Worm (Caenorhabditis elegans) whole organism, L1 larva: Measurements from ENCODE around the gene F52D1.2.

ENCODE experiments used
- C16A3.4 ChIP-seq: fragments of 150-350 bp; optimal IDR thresholded peaks from 2 replicates; lab custom pipeline; 2014; ENCODE audit warnings: missing biosample characterization, missing genetic modification characterization
- C34B4.2 ChIP-seq: sonication (generic microtip); optimal IDR thresholded peaks from 2 replicates; lab custom pipeline; 2017; ENCODE audit warnings: mild to moderate bottlenecking, missing genetic modification characterization, missing compliant biosample characterization
- Y116A8C.19 ChIP-seq: sonication (generic microtip); optimal IDR thresholded peaks from 2 replicates; lab custom pipeline; 2016; ENCODE audit warnings: missing compliant biosample characterization, missing genetic modification characterization, borderline replicate concordance
- aly-2 ChIP-seq: fragments of 150-350 bp; optimal IDR thresholded peaks from 2 replicates; lab custom pipeline; 2014; ENCODE audit warnings: missing biosample characterization, missing genetic modification characterization
- ama-1 ChIP-seq: fragments of 150-350 bp; optimal IDR thresholded peaks from 2 replicates; lab custom pipeline; 2014
- blmp-1 ChIP-seq: fragments of 150-350 bp; optimal IDR thresholded peaks from 2 replicates; lab custom pipeline; 2014; ENCODE audit warnings: missing biosample characterization, missing genetic modification characterization
- ceh-88 ChIP-seq: fragments of 200-800 bp; sonication (Bioruptor generic); IDR thresholded peaks from 2 replicates; pipeline ENCODE4 v1.3.6; 2022; ENCODE audit warnings: missing genetic modification characterization, missing compliant biosample characterization
- efl-1 ChIP-seq, 4 experiments: fragments of 150-350 bp; optimal IDR thresholded peaks in 3 of 4; peaks in 1 of 4; 1 replicate in 1 of 4; 2 replicates in 3 of 4; lab custom pipeline; 2014; ENCODE audit warnings: missing biosample characterization in 2 of 4, missing genetic modification characterization in 2 of 4, missing genetic modification reagents in 2 of 4
- elt-3 ChIP-seq, 6 experiments: fragments of 150-350 bp in 1 of 6; sonication (generic microtip); optimal IDR thresholded peaks; 2 replicates each; lab custom pipeline; 2017 to 2018; ENCODE audit warnings: missing biosample characterization in 6 of 6, missing genetic modification characterization in 6 of 6, inconsistent platforms in 1 of 6
- ets-5 ChIP-seq: fragments of 200-800 bp; sonication (Bioruptor generic); IDR thresholded peaks from 2 replicates; pipeline ENCODE4 v1.3.6; 2022; ENCODE audit warnings: missing genetic modification characterization, missing compliant biosample characterization
- fkh-8 ChIP-seq: sonication (generic microtip); optimal IDR thresholded peaks from 2 replicates; lab custom pipeline; 2016; ENCODE audit warnings: mild to moderate bottlenecking, missing genetic modification characterization, missing compliant biosample characterization
- grh-1 ChIP-seq: fragments of 200-800 bp; sonication (Bioruptor generic); IDR thresholded peaks from 2 replicates; pipeline ENCODE4 v1.3.6; 2022; ENCODE audit warnings: missing genetic modification reagents, missing genetic modification characterization, missing compliant biosample characterization
- irx-1 ChIP-seq: sonication (generic microtip); optimal IDR thresholded peaks from 2 replicates; lab custom pipeline; 2016; ENCODE audit warnings: missing genetic modification characterization, missing compliant biosample characterization
- isw-1 ChIP-seq: fragments of 200-800 bp; sonication (Bioruptor generic); IDR thresholded peaks from 2 replicates; pipeline ENCODE4 v1.3.6; 2022; ENCODE audit warnings: missing genetic modification characterization, missing compliant biosample characterization
- lin-13 ChIP-seq: fragments of 150-350 bp; optimal IDR thresholded peaks from 2 replicates; lab custom pipeline; 2014; ENCODE audit warnings: missing biosample characterization, missing genetic modification reagents, missing genetic modification characterization
- lin-14 ChIP-seq: fragments of 200-800 bp; sonication (Bioruptor generic); optimal IDR thresholded peaks from 2 replicates; lab custom pipeline; 2018; ENCODE audit warnings: mild to moderate bottlenecking, missing genetic modification characterization, moderate library complexity, missing compliant biosample characterization
- lin-39 ChIP-seq: fragments of 150-350 bp; optimal IDR thresholded peaks from 2 replicates; lab custom pipeline; 2014; ENCODE audit warnings: missing biosample characterization, missing genetic modification reagents, missing genetic modification characterization
- lsy-2 ChIP-seq, 2 experiments: fragments of 150-350 bp; optimal IDR thresholded peaks; 2 replicates each; lab custom pipeline; 2014; ENCODE audit warnings: missing biosample characterization in 2 of 2, missing genetic modification characterization in 2 of 2
- mab-9 ChIP-seq: fragments of 200-800 bp; sonication (Bioruptor generic); IDR thresholded peaks from 2 replicates; pipeline ENCODE4 v1.3.6; 2022; ENCODE audit warnings: missing genetic modification reagents, missing genetic modification characterization, missing compliant biosample characterization
- mef-2 ChIP-seq: fragments of 150-350 bp; optimal IDR thresholded peaks from 2 replicates; lab custom pipeline; 2014; ENCODE audit warnings: missing biosample characterization, missing genetic modification characterization
- mep-1 ChIP-seq: fragments of 150-350 bp; optimal IDR thresholded peaks from 2 replicates; lab custom pipeline; 2014; ENCODE audit warnings: missing biosample characterization, missing genetic modification characterization
- nhr-11 ChIP-seq: fragments of 150-350 bp; optimal IDR thresholded peaks from 2 replicates; lab custom pipeline; 2014; ENCODE audit warnings: missing biosample characterization, missing genetic modification characterization
- nhr-12 ChIP-seq: sonication (generic microtip); optimal IDR thresholded peaks from 2 replicates; lab custom pipeline; 2017; ENCODE audit warnings: missing biosample characterization, missing genetic modification characterization
- nhr-19 ChIP-seq: fragments of 200-800 bp; sonication (Bioruptor generic); conservative IDR thresholded peaks from 2 replicates; pipeline ENCODE4 v1.3.6; 2022; ENCODE audit warnings: missing genetic modification characterization, missing compliant biosample characterization
- nhr-20 ChIP-seq: sonication (generic microtip); optimal IDR thresholded peaks from 2 replicates; lab custom pipeline; 2016; ENCODE audit warnings: mild to moderate bottlenecking, missing genetic modification characterization, missing compliant biosample characterization
- nhr-237 ChIP-seq: fragments of 150-350 bp; optimal IDR thresholded peaks from 2 replicates; lab custom pipeline; 2014; ENCODE audit warnings: missing biosample characterization, missing genetic modification characterization
- nhr-47 ChIP-seq: sonication (generic microtip); optimal IDR thresholded peaks from 2 replicates; lab custom pipeline; 2016; ENCODE audit warnings: mild to moderate bottlenecking, missing genetic modification characterization, moderate library complexity, missing compliant biosample characterization
- nhr-71 ChIP-seq: sonication (generic microtip); optimal IDR thresholded peaks from 2 replicates; lab custom pipeline; 2016; ENCODE audit warnings: mild to moderate bottlenecking, missing genetic modification characterization, moderate library complexity, missing compliant biosample characterization
- nhr-84 ChIP-seq: sonication (generic microtip); optimal IDR thresholded peaks from 2 replicates; lab custom pipeline; 2017; ENCODE audit warnings: missing biosample characterization, missing genetic modification characterization
- nhr-85 ChIP-seq: sonication (generic microtip); peaks from one replicate; lab custom pipeline; 2016; ENCODE audit warnings: missing genetic modification characterization, inconsistent platforms, missing compliant biosample characterization
- skn-1 ChIP-seq: fragments of 150-350 bp; optimal IDR thresholded peaks from 2 replicates; lab custom pipeline; 2014; ENCODE audit warnings: missing biosample characterization, missing genetic modification characterization
- snu-23 ChIP-seq: sonication (generic microtip); optimal IDR thresholded peaks from 2 replicates; lab custom pipeline; 2016; ENCODE audit warnings: missing genetic modification characterization, missing compliant biosample characterization
- sup-37 ChIP-seq: fragments of 200-800 bp; sonication (Bioruptor generic); optimal IDR thresholded peaks from 2 replicates; lab custom pipeline; 2018; ENCODE audit warnings: mild to moderate bottlenecking, missing genetic modification characterization, missing compliant biosample characterization
- swsn-7 ChIP-seq: sonication (generic microtip); optimal IDR thresholded peaks from 2 replicates; lab custom pipeline; 2016; ENCODE audit warnings: missing genetic modification characterization, missing compliant biosample characterization
- vab-15 ChIP-seq: sonication (generic microtip); optimal IDR thresholded peaks from 2 replicates; lab custom pipeline; 2017; ENCODE audit warnings: missing genotype, mild to moderate bottlenecking, missing genetic modification characterization, missing compliant biosample characterization
- xbp-1 ChIP-seq: sonication (generic microtip); optimal IDR thresholded peaks from 2 replicates; lab custom pipeline; 2016; ENCODE audit warnings: missing genetic modification characterization, missing compliant biosample characterization
- zag-1 ChIP-seq: fragments of 150-350 bp; optimal IDR thresholded peaks from 2 replicates; lab custom pipeline; 2014; ENCODE audit warnings: missing biosample characterization, missing genetic modification characterization

F52D1.2 gene

ce11 chrX:476261-476660 is 26.2 kb upstream of the F52D1.2 start, which contains the start of gene F38G1.3:
F38G1.3 (plus strand) TSS chrX:476561.
- TF ChIP-seq lin-14 (GFP tag; lab: Kevin White, UChicago) (no peak), zag-1 (tag; lab: Kevin White, UChicago) (no peak), nhr-11 (tag; lab: Kevin White, UChicago) (no peak), lin-39 (tag; lab: Kevin White, UChicago) (no peak), nhr-84 (tag; lab: Kevin White, UChicago) (no peak), skn-1 (tag; lab: Kevin White, UChicago) (no peak), C34B4.2 (tag; lab: Kevin White, UChicago) (no peak), irx-1 (tag; lab: Kevin White, UChicago) (no peak), nhr-71 (tag; lab: Kevin White, UChicago) (no peak), fkh-8 (tag; lab: Kevin White, UChicago) (no peak)

ce11 chrX:467338-467823 is 17.4 kb upstream of the F52D1.2 start:
- no peak for TF ChIP-seq nhr-20 (tag; lab: Kevin White, UChicago)
- TF ChIP-seq lin-39 (tag; lab: Kevin White, UChicago): no peak
- TF ChIP-seq xbp-1 (tag; lab: Kevin White, UChicago): no peak
- no peak for TF ChIP-seq snu-23 (GFP tag; lab: Kevin White, UChicago)
- no peak for TF ChIP-seq lin-13 (GFP tag; lab: Kevin White, UChicago)
- TF ChIP-seq swsn-7 (tag; lab: Kevin White, UChicago): no peak
- TF ChIP-seq ama-1 (lab: Kevin White, UChicago): no peak
- no peak for TF ChIP-seq fkh-8 (tag; lab: Kevin White, UChicago)
- TF ChIP-seq nhr-19 (GFP tag; lab: Robert Waterston, UW): no peak
- TF ChIP-seq C34B4.2 (tag; lab: Kevin White, UChicago): no peak
- no peak for TF ChIP-seq mep-1 (tag; lab: Kevin White, UChicago)
- TF ChIP-seq C16A3.4: no peak

ce11 chrX:461623-462022 is 11.6 kb upstream of the F52D1.2 start:
- TF ChIP-seq blmp-1 (tag; lab: Kevin White, UChicago) (no peak), elt-3 (tag; optimal IDR thresholded peaks at IDR 0.05; lab: Kevin White, UChicago) (no peak), aly-2 (tag; lab: Kevin White, UChicago) (no peak), swsn-7 (tag; lab: Kevin White, UChicago) (no peak), nhr-237 (tag; lab: Kevin White, UChicago) (no peak), mef-2 (tag; lab: Kevin White, UChicago) (no peak), grh-1 (GFP tag; lab: Robert Waterston, UW) (no peak), efl-1 (optimal IDR thresholded peaks at IDR 0.05; lab: Kevin White, UChicago) (no peak), efl-1 (GFP tag; optimal IDR thresholded peaks at IDR 0.05 in 1 of 2; lab: Kevin White, UChicago) (no peak)

DNA sequence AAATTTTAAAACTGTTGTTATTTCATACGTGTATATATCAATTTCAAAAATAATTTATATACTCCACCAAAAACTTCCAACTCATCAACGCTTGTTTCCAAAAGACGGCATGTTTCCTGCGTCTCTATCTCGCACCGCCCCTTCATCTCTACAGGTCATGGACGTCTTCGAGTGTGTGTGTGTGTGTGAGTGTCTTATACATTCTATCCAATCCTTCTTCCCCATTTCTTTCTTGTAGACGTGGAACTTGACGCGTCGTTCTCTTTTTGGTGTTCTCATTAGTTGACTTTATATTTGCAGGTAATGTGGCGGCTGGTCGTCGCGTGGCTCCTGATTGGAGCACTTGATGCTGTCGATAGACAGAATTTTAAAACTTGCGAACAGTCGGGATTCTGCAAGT is 10.3 kb upstream of the F52D1.2 start, which contains the start of gene aagr-4:
Gene aagr-4, plus strand, starts transcription at position 301 of the 400 bp plus-strand sequence.
- TF ChIP-seq lin-13 (GFP tag; lab: Kevin White, UChicago) (no peak), blmp-1 (tag; lab: Kevin White, UChicago) (peak; percentile 44), ceh-88 (GFP tag; lab: Robert Waterston, UW) (no peak), isw-1 (GFP tag; lab: Robert Waterston, UW) (no peak), nhr-71 (tag; lab: Kevin White, UChicago) (no peak), nhr-85 (tag; lab: Kevin White, UChicago) (peak; percentile 18)
- TF ChIP-seq, all 84 proteins: peak for 2

- TF ChIP-seq Y116A8C.19 (tag; lab: Kevin White, UChicago) (no peak), ets-5 (GFP tag; lab: Robert Waterston, UW) (no peak), nhr-47 (no peak), lsy-2 (tag; optimal IDR thresholded peaks at IDR 0.05; lab: Kevin White, UChicago) (no peak), mab-9 (GFP tag; lab: Robert Waterston, UW) (no peak), vab-15 (no peak), grh-1 (GFP tag; lab: Robert Waterston, UW) (no peak), efl-1 (optimal IDR thresholded peaks at IDR 0.05; lab: Kevin White, UChicago) (no peak), efl-1 (GFP tag; optimal IDR thresholded peaks at IDR 0.05 in 1 of 2; lab: Kevin White, UChicago) (no peak), sup-37 (GFP tag; lab: Kevin White, UChicago) (no peak), nhr-12 (tag; lab: Kevin White, UChicago) (no peak)
Observed at ce11 chrX:459316-459715, 9.3 kb upstream of the F52D1.2 start.
